Worm (Caenorhabditis elegans) whole organism, midembryonic: ENCODE results near the gene argk-1.

Source experiments
- T22C8.4 ChIP-seq: fragments of 200-800 bp; sonication (Bioruptor generic); IDR thresholded peaks from 2 replicates; pipeline ENCODE4 v1.3.6; 2022; ENCODE audit warnings: missing genetic modification characterization, missing compliant biosample characterization
- cog-1 ChIP-seq: sonication (generic microtip); optimal IDR thresholded peaks from 2 replicates; lab custom pipeline; 2016; ENCODE audit warnings: missing genetic modification characterization, missing compliant biosample characterization
- flt-1 ChIP-seq: fragments of 200-800 bp; sonication (Bioruptor generic); IDR thresholded peaks from 2 replicates; pipeline ENCODE4 v1.3.6; 2022; ENCODE audit warnings: missing genetic modification characterization, missing compliant biosample characterization
- klf-2 ChIP-seq: fragments of 200-800 bp; sonication (Bioruptor generic); conservative IDR thresholded peaks from 2 replicates; pipeline ENCODE4 v1.3.6; 2022; ENCODE audit warnings: missing genetic modification reagents, missing genetic modification characterization, missing compliant biosample characterization
- med-1 ChIP-seq: sonication (generic microtip); optimal IDR thresholded peaks from 2 replicates; lab custom pipeline; 2017; ENCODE audit warnings: missing genetic modification characterization, mild to moderate bottlenecking, missing compliant biosample characterization, antibody characterized with exemption, missing genetic modification reagents; ENCODE audit not compliant: insufficient read depth
- ref-1 ChIP-seq: fragments of 200-800 bp; sonication (Bioruptor generic); conservative IDR thresholded peaks from 2 replicates; pipeline ENCODE4 v1.3.6; 2022; ENCODE audit warnings: missing genetic modification reagents, missing genetic modification characterization, missing compliant biosample characterization
- tab-1 ChIP-seq: fragments of 200-800 bp; sonication (Bioruptor generic); IDR thresholded peaks from 2 replicates; pipeline ENCODE4 v1.3.6; 2022; ENCODE audit warnings: missing genetic modification characterization, missing compliant biosample characterization
- ztf-23 ChIP-seq: fragments of 200-800 bp; sonication (Bioruptor generic); IDR thresholded peaks from 2 replicates; pipeline ENCODE4 v1.3.6; 2022; ENCODE audit warnings: missing genetic modification reagents, missing genetic modification characterization, missing compliant biosample characterization
- ztf-29 ChIP-seq: fragments of 200-800 bp; sonication (Bioruptor generic); IDR thresholded peaks from 2 replicates; pipeline ENCODE4 v1.3.6; 2022; ENCODE audit warnings: missing genetic modification reagents, missing genetic modification characterization, missing compliant biosample characterization

Gene argk-1

DNA sequence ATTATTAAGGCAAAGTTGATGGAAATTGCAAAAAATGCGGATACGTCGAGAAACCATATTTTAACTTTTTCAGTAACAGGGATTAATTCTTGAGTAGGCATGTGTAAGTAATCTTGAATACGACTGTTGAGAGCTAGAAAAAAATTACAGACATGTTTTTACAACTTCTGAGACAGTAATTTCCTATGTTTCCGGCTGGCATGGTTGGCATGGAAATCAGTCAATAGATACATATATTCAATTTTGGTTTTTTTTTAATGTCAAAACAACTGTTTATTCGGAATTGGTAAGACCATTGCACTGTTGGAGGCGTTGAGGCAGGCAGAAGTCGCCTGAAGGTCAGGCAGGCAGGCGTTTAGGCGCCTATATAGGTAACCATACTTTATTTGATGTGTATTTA lies 49.7 kb downstream of the argk-1 start, which contains the start of gene str-254:
TSS of gene str-254 (minus strand) at position 101 of the 400 bp plus-strand sequence.
- TF ChIP-seq tab-1 (no peak), ztf-23 (GFP tag; lab: Robert Waterston, UW) (no peak), ref-1 (GFP tag; lab: Robert Waterston, UW) (no peak), T22C8.4 (no peak), med-1 (GFP tag; lab: Kevin White, UChicago) (no peak), cog-1 (tag; lab: Kevin White, UChicago) (no peak), ztf-29 (GFP tag; lab: Robert Waterston, UW) (no peak), flt-1 (GFP tag; lab: Robert Waterston, UW) (no peak), klf-2 (GFP tag; lab: Robert Waterston, UW) (no peak)

DNA sequence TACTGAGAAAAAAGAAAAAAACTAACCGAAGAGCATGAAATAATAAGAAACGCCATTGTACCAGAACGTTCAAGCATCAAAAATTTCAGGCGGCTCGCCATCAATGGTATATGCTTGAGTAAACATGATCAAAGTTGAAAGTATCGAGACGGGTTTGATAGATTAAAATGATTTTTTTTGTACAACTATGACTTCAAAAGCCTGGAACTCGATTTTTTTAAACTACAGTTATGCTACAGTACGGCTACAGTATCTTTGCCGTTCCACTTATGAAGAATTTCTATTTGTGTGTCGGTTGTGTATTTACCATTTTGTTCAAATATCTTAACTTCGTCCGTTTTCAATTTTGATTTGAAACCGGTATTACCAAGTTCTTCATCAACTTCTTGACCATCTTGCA lies 51.4 kb downstream of the argk-1 start, which contains the start of gene str-97:
TSS of gene str-97 (minus strand) at position 101 of the 400 bp plus-strand sequence.
- TF ChIP-seq klf-2 (GFP tag; lab: Robert Waterston, UW) (no peak), cog-1 (tag; lab: Kevin White, UChicago) (no peak), ztf-29 (GFP tag; lab: Robert Waterston, UW) (no peak), med-1 (GFP tag; lab: Kevin White, UChicago) (no peak), flt-1 (GFP tag; lab: Robert Waterston, UW) (no peak), T22C8.4 (no peak), tab-1 (no peak), ztf-23 (GFP tag; lab: Robert Waterston, UW) (no peak), ref-1 (GFP tag; lab: Robert Waterston, UW) (no peak)
